Worm (Caenorhabditis elegans) whole organism, L4 larva: ENCODE measurements around the gene C53A3.3.
A peak's percentile ranks its signal among the peaks of the same experiment; 100 is the strongest.

Source experiments
- D1046.2 ChIP-seq: fragments of 200-800 bp; sonication (Bioruptor generic); IDR thresholded peaks from 2 replicates; pipeline ENCODE4 v1.3.6; 2022; ENCODE audit warnings: missing genetic modification characterization, missing compliant biosample characterization
- F37D6.2 ChIP-seq: sonication (generic microtip); optimal IDR thresholded peaks from 2 replicates; lab custom pipeline; 2016; ENCODE audit warnings: mild to moderate bottlenecking, missing genetic modification characterization, missing compliant biosample characterization
- F44E2.7 ChIP-seq: fragments of 200-800 bp; sonication (Bioruptor generic); IDR thresholded peaks from 2 replicates; pipeline ENCODE4 v2.1.2; 2022; ENCODE audit warnings: missing genetic modification characterization, missing compliant biosample characterization
- R02D3.7 ChIP-seq: fragments of 150-350 bp; sonication (generic microtip); optimal IDR thresholded peaks from 3 replicates; lab custom pipeline; 2014; ENCODE audit warnings: missing biosample characterization, missing genetic modification characterization
- Y105C5A.15 ChIP-seq: fragments of 200-800 bp; sonication (Bioruptor generic); IDR thresholded peaks from 2 replicates; pipeline ENCODE4 v1.3.6; 2022; ENCODE audit warnings: missing genetic modification characterization, missing compliant biosample characterization
- Y48G9A.11 ChIP-seq: fragments of 200-800 bp; sonication (Bioruptor generic); IDR thresholded peaks from 2 replicates; pipeline ENCODE4 v1.3.6; 2022; ENCODE audit warnings: missing genetic modification reagents, missing genetic modification characterization, missing compliant biosample characterization
- ZK546.5 ChIP-seq, 2 experiments: sonication (generic microtip); optimal IDR thresholded peaks; 2 replicates each; lab custom pipeline; 2017; ENCODE audit warnings: missing biosample characterization in 2 of 2, missing genetic modification characterization in 2 of 2
- aha-1 ChIP-seq: fragments of 150-350 bp; peaks from one replicate; lab custom pipeline; 2014; ENCODE audit warnings: missing biosample characterization, missing genetic modification characterization
- aly-2 ChIP-seq: sonication (generic microtip); optimal IDR thresholded peaks from 2 replicates; lab custom pipeline; 2018; ENCODE audit warnings: missing biosample characterization, missing genetic modification characterization
- ceh-28 ChIP-seq: fragments of 150-350 bp; optimal IDR thresholded peaks from 2 replicates; lab custom pipeline; 2014; ENCODE audit warnings: missing biosample characterization, missing genetic modification reagents, missing genetic modification characterization
- ceh-82 ChIP-seq: sonication (generic microtip); optimal IDR thresholded peaks from 2 replicates; lab custom pipeline; 2017; ENCODE audit warnings: missing biosample characterization, missing genetic modification characterization
- cey-2 ChIP-seq: sonication (generic microtip); optimal IDR thresholded peaks from 3 replicates; lab custom pipeline; 2017; ENCODE audit warnings: missing genetic modification characterization, mild to moderate bottlenecking, missing compliant biosample characterization, antibody characterized with exemption, borderline replicate concordance; ENCODE audit not compliant: insufficient read depth
- ctbp-1 ChIP-seq: fragments of 200-800 bp; sonication (Bioruptor generic); IDR thresholded peaks from 2 replicates; pipeline ENCODE4 v1.3.6; 2022; ENCODE audit warnings: missing genetic modification reagents, missing genetic modification characterization, missing compliant biosample characterization
- daf-16 ChIP-seq, 3 experiments: sonication (generic microtip); optimal IDR thresholded peaks; 2 replicates each; lab custom pipeline; 2016 to 2017; ENCODE audit warnings: missing genetic modification characterization in 3 of 3, missing genetic modification reagents in 3 of 3, mild to moderate bottlenecking in 2 of 3, missing compliant biosample characterization in 2 of 3, missing biosample characterization in 1 of 3, moderate library complexity in 1 of 3
- daf-8 ChIP-seq: fragments of 200-800 bp; sonication (Bioruptor generic); IDR thresholded peaks from 2 replicates; pipeline ENCODE4 v1.3.6; 2022; ENCODE audit warnings: missing genetic modification characterization, missing compliant biosample characterization
- duxl-1 ChIP-seq: sonication (generic microtip); optimal IDR thresholded peaks from 2 replicates; lab custom pipeline; 2016; ENCODE audit warnings: mild to moderate bottlenecking, missing genetic modification characterization, moderate library complexity, missing compliant biosample characterization; ENCODE audit not compliant: poor library complexity
- egl-27 ChIP-seq: sonication (generic microtip); optimal IDR thresholded peaks from 3 replicates; lab custom pipeline; 2017; ENCODE audit warnings: missing biosample characterization, missing genetic modification reagents, missing genetic modification characterization
- fkh-10 ChIP-seq: fragments of 150-350 bp; optimal IDR thresholded peaks from 2 replicates; lab custom pipeline; 2014; ENCODE audit warnings: missing biosample characterization, missing genetic modification reagents, missing genetic modification characterization
- lim-7 ChIP-seq: fragments of 200-800 bp; sonication (Bioruptor generic); IDR thresholded peaks from 2 replicates; pipeline ENCODE4 v1.3.6; 2022; ENCODE audit warnings: missing genetic modification characterization, missing compliant biosample characterization
- lin-13 ChIP-seq: fragments of 150-350 bp; optimal IDR thresholded peaks from 2 replicates; lab custom pipeline; 2014; ENCODE audit warnings: missing biosample characterization, missing genetic modification reagents, missing genetic modification characterization
- lin-39 ChIP-seq: fragments of 150-350 bp; optimal IDR thresholded peaks from 2 replicates; lab custom pipeline; 2014; ENCODE audit warnings: missing biosample characterization, missing genetic modification reagents, missing genetic modification characterization
- nhr-10 ChIP-seq: fragments of 150-350 bp; optimal IDR thresholded peaks from 2 replicates; lab custom pipeline; 2014; ENCODE audit warnings: missing biosample characterization, missing genetic modification characterization
- nhr-41 ChIP-seq: fragments of 200-800 bp; sonication (Bioruptor generic); IDR thresholded peaks from 2 replicates; pipeline ENCODE4 v1.3.6; 2022; ENCODE audit warnings: missing genetic modification reagents, missing genetic modification characterization, missing compliant biosample characterization
- nhr-42 ChIP-seq: fragments of 200-800 bp; sonication (Bioruptor generic); IDR thresholded peaks from 2 replicates; pipeline ENCODE4 v1.3.6; 2022; ENCODE audit warnings: missing genetic modification characterization, missing compliant biosample characterization
- pqm-1 ChIP-seq: sonication (generic microtip); optimal IDR thresholded peaks from 2 replicates; lab custom pipeline; 2017; ENCODE audit warnings: missing biosample characterization, missing genetic modification characterization
- sdz-12 ChIP-seq: fragments of 200-800 bp; sonication (Bioruptor generic); optimal IDR thresholded peaks from 2 replicates; lab custom pipeline; 2018; ENCODE audit warnings: mild to moderate bottlenecking, missing genetic modification characterization, missing compliant biosample characterization
- set-16 ChIP-seq: fragments of 200-800 bp; sonication (Bioruptor generic); IDR thresholded peaks from 2 replicates; pipeline ENCODE4 v1.3.6; 2022; ENCODE audit warnings: missing genetic modification reagents, missing genetic modification characterization, missing compliant biosample characterization
- snpc-1.2 ChIP-seq: fragments of 200-800 bp; sonication (Bioruptor generic); IDR thresholded peaks from 2 replicates; pipeline ENCODE4 v1.3.6; 2022; ENCODE audit warnings: missing genetic modification reagents, missing genetic modification characterization, missing compliant biosample characterization
- tag-97 ChIP-seq: fragments of 200-800 bp; sonication (Bioruptor generic); IDR thresholded peaks from 2 replicates; pipeline ENCODE4 v1.3.6; 2022; ENCODE audit warnings: missing genetic modification characterization, missing compliant biosample characterization
- zfp-3 ChIP-seq: fragments of 200-800 bp; sonication (Bioruptor generic); conservative IDR thresholded peaks from 2 replicates; pipeline ENCODE4 v1.3.6; 2022; ENCODE audit warnings: missing genetic modification reagents, missing genetic modification characterization, missing compliant biosample characterization
- zip-2 ChIP-seq: fragments of 150-350 bp; optimal IDR thresholded peaks from 2 replicates; lab custom pipeline; 2014; ENCODE audit warnings: missing biosample characterization, missing genetic modification characterization
- ztf-11 ChIP-seq: fragments of 150-350 bp; optimal IDR thresholded peaks from 2 replicates; lab custom pipeline; 2014; ENCODE audit warnings: missing biosample characterization, missing genetic modification characterization

Gene C53A3.3

ce11 chrV:5790497-5791280 lies 34.4 kb downstream of the C53A3.3 start, which contains the start of the genes nhr-142 and F44E7.9 (continued):
- TF ChIP-seq F37D6.2 (tag; lab: Kevin White, UChicago) (peak; percentile 61), nhr-10 (no peak), daf-8 (GFP tag; lab: Robert Waterston, UW) (no peak), tag-97 (GFP tag; lab: Robert Waterston, UW) (no peak), Y48G9A.11 (GFP tag; lab: Robert Waterston, UW) (peak; percentile 47; the same call in 1 of the 2 replicates), snpc-1.2 (peak; percentile 66), D1046.2 (GFP tag; lab: Robert Waterston, UW) (no peak)

ce11 chrV:5792031-5792430 lies 35.7 kb downstream of the C53A3.3 start, which contains the start of gene ZC250.2:
TSS of gene ZC250.2 (plus strand) at chrV:5792331.
- TF ChIP-seq ceh-82 (tag; lab: Kevin White, UChicago) (no peak), set-16 (no peak), daf-16 (GFP tag; optimal IDR thresholded peaks at IDR 0.05; lab: Kevin White, UChicago) (no peak), daf-16 (tag; optimal IDR thresholded peaks at IDR 0.05; lab: Kevin White, UChicago) (no peak), lin-39 (tag; lab: Kevin White, UChicago) (no peak)

- no peak for TF ChIP-seq ZK546.5 (tag; optimal IDR thresholded peaks at IDR 0.05; lab: Kevin White, UChicago)
- TF ChIP-seq aha-1 (tag; lab: Kevin White, UChicago), result peak; percentile 52
Observed at ce11 chrV:5798132-5798531, 41.8 kb downstream of the C53A3.3 start, which contains the start of gene nstp-3. TSS of gene nstp-3 (minus strand) at chrV:5798232.

ce11 chrV:5799373-5799772 lies 43.1 kb downstream of the C53A3.3 start, which contains the start of gene cyn-17:
TSS of gene cyn-17 (plus strand) at chrV:5799673.
- no peak for TF ChIP-seq lin-39 (tag; lab: Kevin White, UChicago)
- TF ChIP-seq ceh-28, result no peak
- TF ChIP-seq F44E2.7 (GFP tag; lab: Robert Waterston, UW), result no peak
- no peak for TF ChIP-seq zfp-3 (GFP tag; lab: Robert Waterston, UW)
- TF ChIP-seq lin-13 (GFP tag; lab: Kevin White, UChicago), result no peak
- TF ChIP-seq aly-2 (tag; lab: Kevin White, UChicago), result no peak
- TF ChIP-seq duxl-1 (tag; lab: Kevin White, UChicago), result no peak
- no peak for TF ChIP-seq daf-16 (GFP tag; optimal IDR thresholded peaks at IDR 0.05; lab: Kevin White, UChicago)
- TF ChIP-seq daf-16 (tag; optimal IDR thresholded peaks at IDR 0.05; lab: Kevin White, UChicago), result no peak
- TF ChIP-seq cey-2 (tag; lab: Kevin White, UChicago), result no peak
- no peak for TF ChIP-seq D1046.2 (GFP tag; lab: Robert Waterston, UW)
- TF ChIP-seq ztf-11 (tag; lab: Kevin White, UChicago), result no peak
- no peak for TF ChIP-seq lim-7
- TF ChIP-seq R02D3.7, result no peak
- TF ChIP-seq sdz-12 (GFP tag; lab: Kevin White, UChicago), result no peak
- TF ChIP-seq nhr-41 (GFP tag; lab: Robert Waterston, UW), result no peak
- TF ChIP-seq ctbp-1, result no peak
- TF ChIP-seq zip-2 (tag; lab: Kevin White, UChicago), result no peak

- TF ChIP-seq nhr-42 (GFP tag; lab: Robert Waterston, UW) (no peak), Y105C5A.15 (GFP tag; lab: Robert Waterston, UW) (no peak), egl-27 (tag; lab: Kevin White, UChicago) (no peak), fkh-10 (GFP tag; lab: Kevin White, UChicago) (no peak), pqm-1 (no peak)
Observed at ce11 chrV:5805467-5805866, 49.2 kb downstream of the C53A3.3 start, which contains the start of gene ZC250.5. TSS of gene ZC250.5 (plus strand) at chrV:5805767.
